Fruit fly (Drosophila melanogaster) whole organism, embryonic: Measurements from ENCODE around the gene CG14034.

ENCODE experiments used
- Abd-B ChIP-seq: fragments of 200-800 bp; sonication (Bioruptor generic); optimal IDR thresholded peaks from 2 replicates; lab custom pipeline; 2018; ENCODE audit warnings: missing biosample characterization, mild to moderate bottlenecking, missing genetic modification characterization, moderate library complexity
- Atf-2 ChIP-seq: fragments of 200-800 bp; sonication (Bioruptor generic); optimal IDR thresholded peaks from 2 replicates; lab custom pipeline; 2016; ENCODE audit warnings: missing biosample characterization, missing genetic modification characterization
- BEAF-32 ChIP-seq: fragments of 200-800 bp; sonication (Bioruptor generic); optimal IDR thresholded peaks from 3 replicates; lab custom pipeline; 2017; ENCODE audit warnings: missing biosample characterization, missing genetic modification characterization, mild to moderate bottlenecking, moderate library complexity, missing genetic modification reagents
- Bgb ChIP-seq: fragments of 200-800 bp; sonication (Bioruptor generic); IDR thresholded peaks from 2 replicates; pipeline ENCODE4 v1.3.6; 2022; ENCODE audit warnings: missing biosample characterization, missing genetic modification characterization; ENCODE audit not compliant: partially characterized antibody
- Bteb2 ChIP-seq: fragments of 200-800 bp; sonication (Bioruptor generic); optimal IDR thresholded peaks from 2 replicates; lab custom pipeline; 2016; ENCODE audit warnings: missing biosample characterization, missing genetic modification characterization
- CG11504 ChIP-seq: fragments of 200-800 bp; sonication (Bioruptor generic); optimal IDR thresholded peaks from 3 replicates; lab custom pipeline; 2019; ENCODE audit warnings: missing biosample characterization, mild to moderate bottlenecking, missing genetic modification characterization, moderate library complexity
- CG11695 ChIP-seq: fragments of 200-800 bp; sonication (Bioruptor generic); IDR thresholded peaks from 3 replicates; pipeline ENCODE4 v1.3.6; 2022; ENCODE audit warnings: missing biosample characterization, missing genetic modification characterization
- CG12071 ChIP-seq: fragments of 200-800 bp; sonication (Bioruptor generic); optimal IDR thresholded peaks from 3 replicates; lab custom pipeline; 2018; ENCODE audit warnings: missing biosample characterization, mild to moderate bottlenecking, missing genetic modification characterization
- CG13424 ChIP-seq: fragments of 200-800 bp; sonication (Bioruptor generic); optimal IDR thresholded peaks from 2 replicates; lab custom pipeline; 2019; ENCODE audit warnings: missing biosample characterization, mild to moderate bottlenecking, missing genetic modification characterization, moderate library complexity
- CG1603 ChIP-seq: fragments of 200-800 bp; sonication (Bioruptor generic); optimal IDR thresholded peaks from 2 replicates; lab custom pipeline; 2019; ENCODE audit warnings: missing biosample characterization, mild to moderate bottlenecking, missing genetic modification characterization, moderate library complexity
- CG17568 ChIP-seq: fragments of 200-800 bp; sonication (Bioruptor generic); optimal IDR thresholded peaks from 2 replicates; lab custom pipeline; 2018; ENCODE audit warnings: missing biosample characterization, mild to moderate bottlenecking, missing genetic modification characterization, moderate library complexity
- CG18011 ChIP-seq: fragments of 200-800 bp; sonication (Bioruptor generic); optimal IDR thresholded peaks from 2 replicates; lab custom pipeline; 2017; ENCODE audit warnings: missing biosample characterization, missing genetic modification characterization, mild to moderate bottlenecking, moderate library complexity, missing genotype
- CG18599 ChIP-seq: fragments of 200-800 bp; sonication (Bioruptor generic); optimal IDR thresholded peaks from 3 replicates; lab custom pipeline; 2017; ENCODE audit warnings: missing biosample characterization, missing genetic modification characterization, mild to moderate bottlenecking, moderate library complexity, missing genetic modification reagents
- CG2120 ChIP-seq: fragments of 200-800 bp; sonication (Bioruptor generic); optimal IDR thresholded peaks from 3 replicates; lab custom pipeline; 2016; ENCODE audit warnings: missing biosample characterization, missing genetic modification characterization
- CG2199 ChIP-seq: fragments of 200-800 bp; sonication (Bioruptor generic); IDR thresholded peaks from 3 replicates; pipeline ENCODE4 v1.3.6; 2022; ENCODE audit warnings: missing biosample characterization, missing genetic modification characterization
- CG33557 ChIP-seq: fragments of 200-800 bp; sonication (Bioruptor generic); optimal IDR thresholded peaks from 2 replicates; lab custom pipeline; 2019; ENCODE audit warnings: missing biosample characterization, mild to moderate bottlenecking, missing genetic modification characterization, moderate library complexity
- CG6683 ChIP-seq: fragments of 200-800 bp; sonication (Bioruptor generic); optimal IDR thresholded peaks from 2 replicates; lab custom pipeline; 2017; ENCODE audit warnings: missing biosample characterization, mild to moderate bottlenecking, missing genetic modification characterization, missing genetic modification reagents
- CG8478 ChIP-seq: fragments of >200 bp; optimal IDR thresholded peaks from 2 replicates; lab custom pipeline; 2018
- D ChIP-seq, 2 experiments: fragments of 200-800 bp in 1 of 2; fragments of >200 bp in 1 of 2; sonication (Bioruptor generic) in 1 of 2; optimal IDR thresholded peaks; 2 replicates in 1 of 2; 3 replicates in 1 of 2; lab custom pipeline; 2017; ENCODE audit warnings: mild to moderate bottlenecking in 1 of 2, missing biosample characterization in 1 of 2, missing genetic modification characterization in 1 of 2, missing genetic modification reagents in 1 of 2
- Dbx ChIP-seq: fragments of 200-800 bp; sonication (Bioruptor generic); IDR thresholded peaks from 3 replicates; pipeline ENCODE4 v1.3.6; 2022; ENCODE audit warnings: missing biosample characterization, missing genetic modification characterization
- Dip2 ChIP-seq: fragments of 200-800 bp; sonication (Bioruptor generic); IDR thresholded peaks from 2 replicates; pipeline ENCODE4 v1.3.6; 2022; ENCODE audit warnings: missing biosample characterization, missing genetic modification characterization
- Doc3 ChIP-seq: fragments of 200-800 bp; sonication (Bioruptor generic); IDR thresholded peaks from 3 replicates; pipeline ENCODE4 v1.3.6; 2022; ENCODE audit warnings: missing biosample characterization, missing genetic modification characterization; ENCODE audit not compliant: partially characterized antibody
- H2.0 ChIP-seq: fragments of 200-800 bp; sonication (Bioruptor generic); IDR thresholded peaks from 2 replicates; pipeline ENCODE4 v1.3.6; 2022; ENCODE audit warnings: missing biosample characterization, missing genetic modification characterization
- HHEX ChIP-seq: fragments of 200-800 bp; sonication (Bioruptor generic); optimal IDR thresholded peaks from 3 replicates; lab custom pipeline; 2017; ENCODE audit warnings: missing biosample characterization, mild to moderate bottlenecking, missing genetic modification characterization, missing genetic modification reagents
- HLHmδ ChIP-seq: fragments of 200-800 bp; sonication (Bioruptor generic); optimal IDR thresholded peaks from 2 replicates; lab custom pipeline; 2018; ENCODE audit warnings: missing biosample characterization, mild to moderate bottlenecking, missing genetic modification characterization, moderate library complexity
- Kr ChIP-seq: fragments of 200-800 bp; sonication (Bioruptor generic); optimal IDR thresholded peaks from 2 replicates; lab custom pipeline; 2017; ENCODE audit warnings: missing biosample characterization, mild to moderate bottlenecking, missing genetic modification characterization
- NfI ChIP-seq: fragments of 200-800 bp; sonication (Bioruptor generic); optimal IDR thresholded peaks from 3 replicates; lab custom pipeline; 2018; ENCODE audit warnings: missing biosample characterization, mild to moderate bottlenecking, missing genetic modification characterization, moderate library complexity
- TFAM ChIP-seq: fragments of 200-800 bp; sonication (Bioruptor generic); optimal IDR thresholded peaks from 2 replicates; lab custom pipeline; 2017; ENCODE audit warnings: missing biosample characterization, missing genetic modification characterization, inconsistent platforms
- Taf1 ChIP-seq: fragments of 200-800 bp; sonication (Bioruptor generic); IDR thresholded peaks from 2 replicates; pipeline ENCODE4 v1.3.6; 2022; ENCODE audit warnings: missing biosample characterization, missing genetic modification characterization
- ac ChIP-seq: fragments of 200-800 bp; sonication (Bioruptor generic); optimal IDR thresholded peaks from 3 replicates; lab custom pipeline; 2017; ENCODE audit warnings: missing biosample characterization, mild to moderate bottlenecking, missing genetic modification characterization
- ara ChIP-seq: fragments of 200-800 bp; sonication (Bioruptor generic); IDR thresholded peaks from 2 replicates; pipeline ENCODE4 v1.3.6; 2022; ENCODE audit warnings: missing biosample characterization, missing genetic modification characterization
- bab2 ChIP-seq: fragments of 200-800 bp; sonication (Bioruptor generic); optimal IDR thresholded peaks from 2 replicates; lab custom pipeline; 2016; ENCODE audit warnings: missing biosample characterization, missing genetic modification characterization
- bcd ChIP-seq: fragments of 200-800 bp; sonication (Bioruptor generic); optimal IDR thresholded peaks from 2 replicates; lab custom pipeline; 2017; ENCODE audit warnings: missing biosample characterization, mild to moderate bottlenecking, missing genetic modification characterization
- dpn ChIP-seq, 2 experiments: fragments of 200-800 bp; sonication (Bioruptor generic); optimal IDR thresholded peaks; 3 replicates each; lab custom pipeline; 2016; ENCODE audit warnings: missing biosample characterization in 2 of 2, missing genetic modification characterization in 2 of 2
- dysf ChIP-seq: fragments of 200-800 bp; sonication (Bioruptor generic); IDR thresholded peaks from 3 replicates; pipeline ENCODE4 v1.3.6; 2022; ENCODE audit warnings: missing biosample characterization, missing genetic modification characterization
- en ChIP-seq: fragments of 200-800 bp; sonication (Bioruptor generic); optimal IDR thresholded peaks from 2 replicates; lab custom pipeline; 2016; ENCODE audit warnings: missing biosample characterization, missing genetic modification characterization
- eve ChIP-seq, 2 experiments: fragments of >200 bp; optimal IDR thresholded peaks; 2 replicates each; lab custom pipeline; 2017; ENCODE audit warnings: missing biosample characterization in 2 of 2, missing genetic modification characterization in 2 of 2
- eyg ChIP-seq: fragments of 200-800 bp; sonication (Bioruptor generic); optimal IDR thresholded peaks from 3 replicates; lab custom pipeline; 2016; ENCODE audit warnings: missing biosample characterization, missing genetic modification characterization
- fd3F ChIP-seq: fragments of 200-800 bp; sonication (Bioruptor generic); optimal IDR thresholded peaks from 2 replicates; lab custom pipeline; 2018; ENCODE audit warnings: missing biosample characterization, mild to moderate bottlenecking, missing genetic modification characterization, moderate library complexity
- h ChIP-seq: fragments of >200 bp; optimal IDR thresholded peaks from 2 replicates; lab custom pipeline; 2017
- hb ChIP-seq: fragments of 200-800 bp; sonication (Bioruptor generic); IDR thresholded peaks from 3 replicates; pipeline ENCODE4 v1.3.6; 2022; ENCODE audit warnings: missing biosample characterization, missing genetic modification characterization; ENCODE audit not compliant: partially characterized antibody
- kni ChIP-seq: fragments of 200-800 bp; sonication (Bioruptor generic); optimal IDR thresholded peaks from 3 replicates; lab custom pipeline; 2017; ENCODE audit warnings: mild to moderate bottlenecking, missing biosample characterization, missing genetic modification reagents, missing genetic modification characterization
- oc ChIP-seq: fragments of 200-800 bp; sonication (Bioruptor generic); optimal IDR thresholded peaks from 2 replicates; lab custom pipeline; 2018; ENCODE audit warnings: missing biosample characterization, mild to moderate bottlenecking, missing genetic modification characterization, moderate library complexity
- schlank ChIP-seq: fragments of 200-800 bp; sonication (Bioruptor generic); optimal IDR thresholded peaks from 2 replicates; lab custom pipeline; 2018; ENCODE audit warnings: missing biosample characterization, mild to moderate bottlenecking, missing genetic modification characterization
- sqz ChIP-seq: fragments of 200-800 bp; sonication (Bioruptor generic); optimal IDR thresholded peaks from 3 replicates; lab custom pipeline; 2018; ENCODE audit warnings: missing biosample characterization, mild to moderate bottlenecking, missing genetic modification characterization
- toy ChIP-seq: fragments of 200-800 bp; sonication (Bioruptor generic); IDR thresholded peaks from 2 replicates; pipeline ENCODE4 v1.3.6; 2022; ENCODE audit warnings: missing biosample characterization, missing genetic modification characterization
- ttk ChIP-seq: fragments of 200-800 bp; sonication (Bioruptor generic); IDR thresholded peaks from 2 replicates; pipeline ENCODE4 v2.1.2; 2022; ENCODE audit warnings: missing biosample characterization, missing genetic modification characterization
- twi ChIP-seq: fragments of 200-800 bp; optimal IDR thresholded peaks from 2 replicates; lab custom pipeline; 2019; ENCODE audit warnings: missing biosample characterization, mild to moderate bottlenecking, missing genetic modification characterization, moderate library complexity
- usp ChIP-seq: fragments of >200 bp; optimal IDR thresholded peaks from 2 replicates; lab custom pipeline; 2017; ENCODE audit warnings: missing biosample characterization, missing genetic modification characterization

Gene CG14034

dm6 chr2L:5234714-5235298 is 18.5 kb upstream of the CG14034 start (continued):
- TF ChIP-seq bab2 (no peak), Taf1 (GFP tag; lab: Robert Waterston, UW) (no peak), dysf (no peak), twi (tag; lab: Kevin White, UChicago) (peak; percentile 30), CG1603 (tag; lab: Kevin White, UChicago) (no peak), bcd (no peak), CG18599 (GFP tag; lab: Kevin White, UChicago) (no peak), hb (GFP tag; lab: Robert Waterston, UW) (no peak), HHEX (GFP tag; lab: Kevin White, UChicago) (no peak), ara (no peak), Atf-2 (GFP tag; lab: Kevin White, UChicago) (no peak), CG13424 (tag; lab: Kevin White, UChicago) (no peak), CG8478 (lab: Kevin White, UChicago) (no peak), schlank (tag; lab: Kevin White, UChicago) (no peak), CG2199 (GFP tag; lab: Robert Waterston, UW) (peak; percentile 77; the same call in 2 of the 3 replicates), H2.0 (GFP tag; lab: Robert Waterston, UW) (no peak), Dbx (GFP tag; lab: Robert Waterston, UW) (no peak), Doc3 (no peak), HLHmδ (GFP tag; lab: Kevin White, UChicago) (no peak), CG6683 (GFP tag; lab: Kevin White, UChicago) (no peak), Abd-B (GFP tag; lab: Kevin White, UChicago) (no peak), Kr (peak; percentile 74), NfI (GFP tag; lab: Kevin White, UChicago) (no peak), Bgb (GFP tag; lab: Robert Waterston, UW) (no peak), en (GFP tag; lab: Kevin White, UChicago) (no peak), BEAF-32 (no peak), CG2120 (GFP tag; lab: Kevin White, UChicago) (no peak), sqz (GFP tag; lab: Kevin White, UChicago) (peak; percentile 93), dpn (GFP tag; optimal IDR thresholded peaks at IDR 0.05; lab: Kevin White, UChicago) (no peak), CG18011 (no peak), h (no peak), eve (GFP tag; optimal IDR thresholded peaks at IDR 0.05; lab: Kevin White, UChicago) (peak in 1 of 2 experiments; percentile 49), ttk (GFP tag; lab: Robert Waterston, UW) (no peak), ac (GFP tag; lab: Kevin White, UChicago) (peak; percentile 60), eyg (no peak), CG33557 (GFP tag; lab: Kevin White, UChicago) (no peak), CG11695 (GFP tag; lab: Robert Waterston, UW) (no peak), toy (no peak), usp (GFP tag; lab: Kevin White, UChicago) (no peak), CG17568 (GFP tag; lab: Kevin White, UChicago) (no peak), TFAM (no peak), Bteb2 (GFP tag; lab: Kevin White, UChicago) (no peak), Dip2 (GFP tag; lab: Robert Waterston, UW) (no peak), CG11504 (tag; lab: Kevin White, UChicago) (no peak), CG12071 (GFP tag; lab: Kevin White, UChicago) (no peak), oc (peak; percentile 69), kni (GFP tag; lab: Kevin White, UChicago) (peak; percentile 79), fd3F (GFP tag; lab: Kevin White, UChicago) (no peak), D (optimal IDR thresholded peaks at IDR 0.05; lab: Kevin White, UChicago) (no peak), D (GFP tag; optimal IDR thresholded peaks at IDR 0.05; lab: Kevin White, UChicago) (no peak)
- TF ChIP-seq, all 482 proteins: peak for 17
